Worm (Caenorhabditis elegans): Measurements from ENCODE around the gene kat-1.

kat-1 gene

ce11 chrII:7029524-7029923 is 44.1 kb upstream of the kat-1 start:
- TF ChIP-seq ztf-11 (tag; optimal IDR thresholded peaks at IDR 0.05) (no peak), lin-15B (tag; optimal IDR thresholded peaks at IDR 0.05) (no peak), efl-1 (optimal IDR thresholded peaks at IDR 0.05) (no peak), efl-1 (GFP tag; optimal IDR thresholded peaks at IDR 0.05 in 1 of 2) (peak in 1 of 2 experiments; percentile 79)

- TF ChIP-seq efl-1 (optimal IDR thresholded peaks at IDR 0.05): no peak
- TF ChIP-seq efl-1 (GFP tag; optimal IDR thresholded peaks at IDR 0.05 in 1 of 2): peak in 1 of 2 experiments; percentile 22
- TF ChIP-seq lsy-2 (tag; optimal IDR thresholded peaks at IDR 0.05): peak in 1 of 2 experiments; percentile 6
- no peak for TF ChIP-seq lin-13 (GFP tag; optimal IDR thresholded peaks at IDR 0.05)
- no peak for TF ChIP-seq efl-3 (GFP tag; optimal IDR thresholded peaks at IDR 0.05)
- peak; percentile 17 for TF ChIP-seq nhr-20 (tag; optimal IDR thresholded peaks at IDR 0.05)
- TF ChIP-seq blmp-1 (tag; optimal IDR thresholded peaks at IDR 0.05): peak; percentile 33
- peak in 1 of 2 experiments; percentile 36 for TF ChIP-seq lin-35 (GFP tag; optimal IDR thresholded peaks at IDR 0.05)
- peak; percentile 61 for TF ChIP-seq elt-2 (tag; optimal IDR thresholded peaks at IDR 0.05)
Measured at ce11 chrII:7031137-7031697, 42.4 kb upstream of the kat-1 start.

DNA sequence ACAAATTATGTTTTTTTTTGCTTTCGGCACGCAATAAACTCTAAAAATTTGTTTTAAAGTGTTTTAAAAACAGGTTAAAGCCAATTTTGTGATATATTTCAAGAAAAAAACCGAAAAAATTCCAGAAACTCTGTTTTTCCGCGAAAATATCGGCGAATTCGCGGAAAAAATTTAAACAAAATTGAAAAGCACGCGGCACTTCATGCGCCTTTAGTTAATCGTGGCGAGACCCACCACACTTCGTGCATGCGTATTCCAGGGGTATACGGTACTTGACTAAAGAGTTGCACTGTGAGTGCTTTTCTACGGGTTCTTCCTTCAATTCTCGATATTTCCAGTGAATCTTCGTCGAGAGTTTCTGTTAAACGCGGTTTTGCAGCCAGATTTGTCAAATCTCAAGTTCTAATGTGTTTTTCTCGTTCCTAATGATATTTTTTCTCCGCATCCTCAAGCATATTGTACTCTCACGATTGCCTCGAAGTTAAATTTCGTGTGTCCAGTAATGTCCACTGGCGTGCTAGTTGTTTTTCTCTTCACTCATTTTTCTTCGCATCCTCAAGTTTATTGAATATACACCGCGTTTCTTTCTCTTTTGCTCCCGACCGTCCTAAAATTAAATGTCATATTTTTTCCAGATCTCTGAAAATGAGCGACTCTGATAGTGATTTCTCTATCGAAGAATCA is 35.8 kb upstream of the kat-1 start, which contains the start of gene cin-4:
TSS of gene cin-4 (plus strand) at position 634 of the 684 bp plus-strand sequence.
- TF ChIP-seq zag-1 (tag; optimal IDR thresholded peaks at IDR 0.05) (no peak), mdl-1 (tag; optimal IDR thresholded peaks at IDR 0.05) (no peak), nhr-84 (tag; optimal IDR thresholded peaks at IDR 0.05) (no peak), blmp-1 (tag; optimal IDR thresholded peaks at IDR 0.05) (no peak), pax-3 (tag; optimal IDR thresholded peaks at IDR 0.05) (no peak), pqm-1 (tag; optimal IDR thresholded peaks at IDR 0.05) (no peak), alr-1 (tag; optimal IDR thresholded peaks at IDR 0.05; ENCODE audit: borderline replicate concordance) (no peak), nhr-28 (tag; optimal IDR thresholded peaks at IDR 0.05) (no peak), nhr-237 (tag; optimal IDR thresholded peaks at IDR 0.05) (no peak), pag-3 (tag; optimal IDR thresholded peaks at IDR 0.05; ENCODE audit: borderline replicate concordance, insufficient read depth) (no peak), vab-15 (tag; optimal IDR thresholded peaks at IDR 0.05) (no peak), fos-1 (tag; optimal IDR thresholded peaks at IDR 0.05) (no peak), C04F5.9 (tag; optimal IDR thresholded peaks at IDR 0.05) (no peak), hlh-17 (GFP tag; optimal IDR thresholded peaks at IDR 0.05; ENCODE audit: borderline replicate concordance) (no peak), swsn-7 (tag; optimal IDR thresholded peaks at IDR 0.05) (no peak), lir-3 (tag; optimal IDR thresholded peaks at IDR 0.05; ENCODE audit: poor library complexity) (no peak), efl-1 (optimal IDR thresholded peaks at IDR 0.05) (no peak), efl-1 (GFP tag; optimal IDR thresholded peaks at IDR 0.05 in 1 of 2) (no peak), irx-1 (tag; optimal IDR thresholded peaks at IDR 0.05) (no peak), grh-1 (GFP tag; IDR thresholded peaks at IDR 0.05) (no peak), ama-1 (optimal IDR thresholded peaks at IDR 0.05) (no peak)

DNA sequence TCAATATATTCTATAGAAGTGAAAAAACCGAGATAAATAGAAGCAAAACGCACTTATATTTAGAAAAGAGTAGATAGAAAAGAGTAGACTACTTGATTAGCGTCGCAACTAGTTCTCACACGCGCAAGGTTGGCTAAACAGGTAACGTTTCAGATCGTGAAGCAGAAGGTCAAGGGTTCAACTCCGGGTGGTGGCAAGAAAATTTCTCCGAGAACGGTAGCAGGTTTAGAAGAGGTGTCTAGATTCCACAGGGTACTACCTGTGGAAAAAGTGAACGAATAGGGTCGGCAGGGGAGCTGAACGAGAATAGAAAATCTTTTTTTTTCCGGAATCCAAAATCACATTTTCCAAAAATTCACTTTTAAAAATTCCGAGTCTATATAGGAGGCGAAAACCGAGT is 31.5 kb upstream of the kat-1 start:
- TF ChIP-seq nhr-90 (tag; optimal IDR thresholded peaks at IDR 0.05; ENCODE audit: poor library complexity) (peak; percentile 32), nhr-47 (tag; optimal IDR thresholded peaks at IDR 0.05) (peak; percentile 29), grh-1 (GFP tag; IDR thresholded peaks at IDR 0.05) (0 out of 2 replicates have a peak, but pooled peaks have one; percentile 9), nhr-19 (GFP tag; conservative IDR thresholded peaks at IDR 0.05) (peak; percentile 57)

DNA sequence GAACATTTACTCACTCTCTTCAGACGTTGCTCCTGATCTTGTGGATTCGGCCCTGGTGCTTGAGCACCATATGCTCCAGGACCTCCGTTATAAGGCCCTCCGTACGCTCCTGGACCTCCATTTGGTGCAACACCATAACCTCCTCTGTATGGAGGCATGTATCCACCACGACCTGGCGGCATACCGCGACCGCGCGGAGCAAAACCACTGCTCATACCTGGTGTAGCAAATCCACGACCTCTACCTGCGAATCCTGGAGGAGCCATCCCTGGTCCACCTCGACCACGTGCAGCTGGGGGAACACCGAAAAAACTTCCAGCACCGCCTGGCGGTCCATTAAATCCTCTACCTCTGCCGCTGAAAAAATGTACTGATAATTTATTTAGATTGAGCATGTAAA is 24.1 kb upstream of the kat-1 start:
- TF ChIP-seq efl-3 (GFP tag; optimal IDR thresholded peaks at IDR 0.05) (no peak), efl-1 (optimal IDR thresholded peaks at IDR 0.05) (no peak), efl-1 (GFP tag; optimal IDR thresholded peaks at IDR 0.05 in 1 of 2) (peak in 1 of 2 experiments; percentile 59)

Data from whole organism, L1 larva.